Worm (Caenorhabditis elegans) whole organism, L1 larva: ENCODE measurements around the gene ceh-39.

Source experiments
- C16A3.4 ChIP-seq: fragments of 150-350 bp; optimal IDR thresholded peaks from 2 replicates; lab custom pipeline; 2014; ENCODE audit warnings: missing biosample characterization, missing genetic modification characterization
- F16B12.6 ChIP-seq: fragments of 150-350 bp; optimal IDR thresholded peaks from 2 replicates; lab custom pipeline; 2014; ENCODE audit warnings: missing biosample characterization, missing genetic modification characterization
- aha-1 ChIP-seq: fragments of 150-350 bp; optimal IDR thresholded peaks from 2 replicates; lab custom pipeline; 2014; ENCODE audit warnings: missing biosample characterization, missing genetic modification characterization
- ceh-63 ChIP-seq: fragments of 200-800 bp; sonication (Bioruptor generic); optimal IDR thresholded peaks from 2 replicates; lab custom pipeline; 2018; ENCODE audit warnings: mild to moderate bottlenecking, missing genetic modification characterization, missing compliant biosample characterization
- ceh-8 ChIP-seq: fragments of 200-800 bp; sonication (Bioruptor generic); optimal IDR thresholded peaks from 2 replicates; lab custom pipeline; 2018; ENCODE audit warnings: mild to moderate bottlenecking, missing genetic modification characterization, moderate library complexity, missing compliant biosample characterization
- ceh-82 ChIP-seq, 3 experiments: fragments of 150-350 bp in 1 of 3; sonication (generic microtip) in 2 of 3; optimal IDR thresholded peaks; 2 replicates each; lab custom pipeline; 2014 to 2017; ENCODE audit warnings: missing biosample characterization in 3 of 3, missing genetic modification characterization in 3 of 3
- ceh-88 ChIP-seq: fragments of 200-800 bp; sonication (Bioruptor generic); IDR thresholded peaks from 2 replicates; pipeline ENCODE4 v1.3.6; 2022; ENCODE audit warnings: missing genetic modification characterization, missing compliant biosample characterization
- ceh-90 ChIP-seq: sonication (generic microtip); optimal IDR thresholded peaks from 2 replicates; lab custom pipeline; 2016; ENCODE audit warnings: missing genetic modification characterization, missing compliant biosample characterization
- dpl-1 ChIP-seq, 3 experiments: fragments of 150-350 bp in 2 of 3; sonication (generic microtip) in 1 of 3; optimal IDR thresholded peaks; 2 replicates each; lab custom pipeline; 2014 to 2017; ENCODE audit warnings: missing biosample characterization in 3 of 3, missing genetic modification characterization in 3 of 3, missing genetic modification reagents in 3 of 3
- efl-1 ChIP-seq, 4 experiments: fragments of 150-350 bp; optimal IDR thresholded peaks in 3 of 4; peaks in 1 of 4; 1 replicate in 1 of 4; 2 replicates in 3 of 4; lab custom pipeline; 2014; ENCODE audit warnings: missing biosample characterization in 2 of 4, missing genetic modification characterization in 2 of 4, missing genetic modification reagents in 2 of 4
- egl-13 ChIP-seq: sonication (generic microtip); optimal IDR thresholded peaks from 2 replicates; lab custom pipeline; 2016; ENCODE audit warnings: missing genotype, missing genetic modification reagents, missing genetic modification characterization, missing compliant biosample characterization
- egl-27 ChIP-seq, 2 experiments: fragments of 150-350 bp in 1 of 2; sonication (generic microtip); optimal IDR thresholded peaks; 3 replicates each; lab custom pipeline; 2017 to 2018; ENCODE audit warnings: missing biosample characterization in 2 of 2, missing genetic modification characterization in 2 of 2, missing genetic modification reagents in 2 of 2
- elt-3 ChIP-seq, 6 experiments: fragments of 150-350 bp in 1 of 6; sonication (generic microtip); optimal IDR thresholded peaks; 2 replicates each; lab custom pipeline; 2017 to 2018; ENCODE audit warnings: missing biosample characterization in 6 of 6, missing genetic modification characterization in 6 of 6, inconsistent platforms in 1 of 6
- ets-5 ChIP-seq: fragments of 200-800 bp; sonication (Bioruptor generic); IDR thresholded peaks from 2 replicates; pipeline ENCODE4 v1.3.6; 2022; ENCODE audit warnings: missing genetic modification characterization, missing compliant biosample characterization
- fkh-10 ChIP-seq: sonication (generic microtip); optimal IDR thresholded peaks from 2 replicates; lab custom pipeline; 2017; ENCODE audit warnings: missing biosample characterization, missing genetic modification reagents, missing genetic modification characterization
- fkh-4 ChIP-seq: sonication (generic microtip); optimal IDR thresholded peaks from 2 replicates; lab custom pipeline; 2016; ENCODE audit warnings: missing compliant biosample characterization, missing genetic modification characterization, borderline replicate concordance
- hlh-17 ChIP-seq: fragments of 200-800 bp; sonication (Bioruptor generic); optimal IDR thresholded peaks from 2 replicates; lab custom pipeline; 2018; ENCODE audit warnings: missing genetic modification characterization, mild to moderate bottlenecking, missing compliant biosample characterization, moderate library complexity, borderline replicate concordance
- hlh-4 ChIP-seq: sonication (generic microtip); optimal IDR thresholded peaks from 2 replicates; lab custom pipeline; 2016; ENCODE audit warnings: mild to moderate bottlenecking, missing genetic modification characterization, missing compliant biosample characterization
- hpl-2 ChIP-seq: fragments of 150-350 bp; optimal IDR thresholded peaks from 2 replicates; lab custom pipeline; 2014; ENCODE audit warnings: missing biosample characterization, missing genetic modification reagents, missing genetic modification characterization
- isw-1 ChIP-seq: fragments of 200-800 bp; sonication (Bioruptor generic); IDR thresholded peaks from 2 replicates; pipeline ENCODE4 v1.3.6; 2022; ENCODE audit warnings: missing genetic modification characterization, missing compliant biosample characterization
- jun-1 ChIP-seq: fragments of 150-350 bp; optimal IDR thresholded peaks from 2 replicates; lab custom pipeline; 2014; ENCODE audit warnings: missing biosample characterization, missing genetic modification reagents, missing genetic modification characterization
- lin-35 ChIP-seq, 2 experiments: fragments of 150-350 bp; optimal IDR thresholded peaks; 2 replicates each; lab custom pipeline; 2014; ENCODE audit warnings: missing biosample characterization in 2 of 2, missing genetic modification characterization in 2 of 2, missing genetic modification reagents in 2 of 2
- lir-3 ChIP-seq: sonication (generic microtip); optimal IDR thresholded peaks from 2 replicates; lab custom pipeline; 2016; ENCODE audit warnings: mild to moderate bottlenecking, missing genetic modification characterization, moderate library complexity, missing compliant biosample characterization; ENCODE audit not compliant: poor library complexity
- lsy-2 ChIP-seq, 2 experiments: fragments of 150-350 bp; optimal IDR thresholded peaks; 2 replicates each; lab custom pipeline; 2014; ENCODE audit warnings: missing biosample characterization in 2 of 2, missing genetic modification characterization in 2 of 2
- mab-9 ChIP-seq: fragments of 200-800 bp; sonication (Bioruptor generic); IDR thresholded peaks from 2 replicates; pipeline ENCODE4 v1.3.6; 2022; ENCODE audit warnings: missing genetic modification reagents, missing genetic modification characterization, missing compliant biosample characterization
- mdl-1 ChIP-seq, 2 experiments: fragments of 150-350 bp; optimal IDR thresholded peaks; 2 replicates each; lab custom pipeline; 2014 to 2017; ENCODE audit warnings: missing biosample characterization in 2 of 2, missing genetic modification characterization in 2 of 2, inconsistent platforms in 1 of 2
- mef-2 ChIP-seq: fragments of 150-350 bp; optimal IDR thresholded peaks from 2 replicates; lab custom pipeline; 2014; ENCODE audit warnings: missing biosample characterization, missing genetic modification characterization
- mep-1 ChIP-seq: fragments of 150-350 bp; optimal IDR thresholded peaks from 2 replicates; lab custom pipeline; 2014; ENCODE audit warnings: missing biosample characterization, missing genetic modification characterization
- nhr-19 ChIP-seq: fragments of 200-800 bp; sonication (Bioruptor generic); conservative IDR thresholded peaks from 2 replicates; pipeline ENCODE4 v1.3.6; 2022; ENCODE audit warnings: missing genetic modification characterization, missing compliant biosample characterization
- nhr-237 ChIP-seq: fragments of 150-350 bp; optimal IDR thresholded peaks from 2 replicates; lab custom pipeline; 2014; ENCODE audit warnings: missing biosample characterization, missing genetic modification characterization
- nhr-28 ChIP-seq: fragments of 150-350 bp; optimal IDR thresholded peaks from 2 replicates; lab custom pipeline; 2014; ENCODE audit warnings: missing biosample characterization, missing genetic modification characterization
- nhr-71 ChIP-seq: sonication (generic microtip); optimal IDR thresholded peaks from 2 replicates; lab custom pipeline; 2016; ENCODE audit warnings: mild to moderate bottlenecking, missing genetic modification characterization, moderate library complexity, missing compliant biosample characterization
- nhr-84 ChIP-seq: sonication (generic microtip); optimal IDR thresholded peaks from 2 replicates; lab custom pipeline; 2017; ENCODE audit warnings: missing biosample characterization, missing genetic modification characterization
- nhr-85 ChIP-seq: sonication (generic microtip); peaks from one replicate; lab custom pipeline; 2016; ENCODE audit warnings: missing genetic modification characterization, inconsistent platforms, missing compliant biosample characterization
- pax-3 ChIP-seq: fragments of 200-800 bp; sonication (Bioruptor generic); optimal IDR thresholded peaks from 2 replicates; lab custom pipeline; 2018; ENCODE audit warnings: mild to moderate bottlenecking, missing genetic modification characterization, moderate library complexity, missing compliant biosample characterization
- pqm-1 ChIP-seq: sonication (generic microtip); optimal IDR thresholded peaks from 3 replicates; lab custom pipeline; 2017; ENCODE audit warnings: missing biosample characterization, missing genetic modification characterization
- skn-1 ChIP-seq: fragments of 150-350 bp; optimal IDR thresholded peaks from 2 replicates; lab custom pipeline; 2014; ENCODE audit warnings: missing biosample characterization, missing genetic modification characterization
- snu-23 ChIP-seq: sonication (generic microtip); optimal IDR thresholded peaks from 2 replicates; lab custom pipeline; 2016; ENCODE audit warnings: missing genetic modification characterization, missing compliant biosample characterization
- sox-4 ChIP-seq: sonication (generic microtip); optimal IDR thresholded peaks from 2 replicates; lab custom pipeline; 2016; ENCODE audit warnings: missing genetic modification characterization, missing compliant biosample characterization
- sup-37 ChIP-seq: fragments of 200-800 bp; sonication (Bioruptor generic); optimal IDR thresholded peaks from 2 replicates; lab custom pipeline; 2018; ENCODE audit warnings: mild to moderate bottlenecking, missing genetic modification characterization, missing compliant biosample characterization
- tbx-2 ChIP-seq: sonication (generic microtip); optimal IDR thresholded peaks from 2 replicates; lab custom pipeline; 2016; ENCODE audit warnings: missing genetic modification characterization, missing compliant biosample characterization
- tlp-1 ChIP-seq: fragments of 150-350 bp; optimal IDR thresholded peaks from 2 replicates; lab custom pipeline; 2014; ENCODE audit warnings: missing biosample characterization, missing genetic modification characterization
- unc-62 ChIP-seq: fragments of 150-350 bp; optimal IDR thresholded peaks from 2 replicates; lab custom pipeline; 2014; ENCODE audit warnings: missing biosample characterization, missing genetic modification reagents, missing genetic modification characterization
- unc-86 ChIP-seq: sonication (generic microtip); optimal IDR thresholded peaks from 2 replicates; lab custom pipeline; 2016; ENCODE audit warnings: missing genetic modification characterization, missing compliant biosample characterization
- unc-98 ChIP-seq: fragments of 200-800 bp; sonication (Bioruptor generic); IDR thresholded peaks from 2 replicates; pipeline ENCODE4 v1.3.6; 2022; ENCODE audit warnings: missing genetic modification characterization, missing compliant biosample characterization
- vab-15 ChIP-seq: sonication (generic microtip); optimal IDR thresholded peaks from 2 replicates; lab custom pipeline; 2017; ENCODE audit warnings: missing genotype, mild to moderate bottlenecking, missing genetic modification characterization, missing compliant biosample characterization
- xbp-1 ChIP-seq: sonication (generic microtip); optimal IDR thresholded peaks from 2 replicates; lab custom pipeline; 2016; ENCODE audit warnings: missing genetic modification characterization, missing compliant biosample characterization
- zag-1 ChIP-seq: fragments of 150-350 bp; optimal IDR thresholded peaks from 2 replicates; lab custom pipeline; 2014; ENCODE audit warnings: missing biosample characterization, missing genetic modification characterization
- zip-4 ChIP-seq: fragments of 200-800 bp; sonication (Bioruptor generic); optimal IDR thresholded peaks from 2 replicates; lab custom pipeline; 2018; ENCODE audit warnings: mild to moderate bottlenecking, missing genetic modification characterization, moderate library complexity, missing compliant biosample characterization
- ztf-11 ChIP-seq, 2 experiments: sonication (generic microtip); optimal IDR thresholded peaks; 2 replicates each; lab custom pipeline; 2016 to 2017; ENCODE audit warnings: missing genetic modification characterization in 2 of 2, missing biosample characterization in 1 of 2, missing compliant biosample characterization in 1 of 2

The ceh-39 gene

ce11 chrX:1845493-1845892, 10.5 kb downstream of the ceh-39 start, which contains the start of gene T26C11.4 (continued):
- TF ChIP-seq nhr-84 (tag; lab: Kevin White, UChicago) (no peak), vab-15 (tag; lab: Kevin White, UChicago) (no peak), sup-37 (GFP tag; lab: Kevin White, UChicago) (no peak), tbx-2 (tag; lab: Kevin White, UChicago) (peak; percentile 8), zag-1 (tag; lab: Kevin White, UChicago) (no peak), skn-1 (tag; lab: Kevin White, UChicago) (peak; percentile 54), lsy-2 (tag; optimal IDR thresholded peaks at IDR 0.05; lab: Kevin White, UChicago) (peak; percentile 24 to 29), nhr-71 (tag; lab: Kevin White, UChicago) (peak; percentile 36), xbp-1 (tag; lab: Kevin White, UChicago) (peak; percentile 3), egl-27 (tag; optimal IDR thresholded peaks at IDR 0.05; lab: Kevin White, UChicago) (no peak), aha-1 (tag; lab: Kevin White, UChicago) (no peak), ceh-63 (GFP tag; lab: Kevin White, UChicago) (no peak), elt-3 (tag; optimal IDR thresholded peaks at IDR 0.05; lab: Kevin White, UChicago) (no peak), pqm-1 (tag; lab: Kevin White, UChicago) (no peak), nhr-237 (tag; lab: Kevin White, UChicago) (no peak), nhr-19 (no peak), dpl-1 (GFP tag; optimal IDR thresholded peaks at IDR 0.05; lab: Kevin White, UChicago) (peak; percentile 67 to 77 (median 72)), ceh-82 (tag; optimal IDR thresholded peaks at IDR 0.05; lab: Kevin White, UChicago) (peak in 1 of 3 experiments; percentile 38), fkh-4 (tag; lab: Kevin White, UChicago) (no peak), C16A3.4 (tag; lab: Kevin White, UChicago) (no peak), ceh-8 (GFP tag; lab: Kevin White, UChicago) (no peak), mdl-1 (tag; optimal IDR thresholded peaks at IDR 0.05; lab: Kevin White, UChicago) (no peak), zip-4 (GFP tag; lab: Kevin White, UChicago) (no peak), pax-3 (tag; lab: Kevin White, UChicago) (no peak), lir-3 (no peak)

- TF ChIP-seq snu-23 (GFP tag; lab: Kevin White, UChicago) (peak; percentile 63), ztf-11 (tag; optimal IDR thresholded peaks at IDR 0.05; lab: Kevin White, UChicago) (peak in 1 of 2 experiments; percentile 36), unc-86 (no peak), efl-1 (optimal IDR thresholded peaks at IDR 0.05; lab: Kevin White, UChicago) (peak in 1 of 2 experiments; percentile 21), efl-1 (GFP tag; optimal IDR thresholded peaks at IDR 0.05 in 1 of 2; lab: Kevin White, UChicago) (no peak), ceh-8 (GFP tag; lab: Kevin White, UChicago) (no peak), zag-1 (tag; lab: Kevin White, UChicago) (no peak), tlp-1 (tag; lab: Kevin White, UChicago) (no peak), mep-1 (tag; lab: Kevin White, UChicago) (no peak), mef-2 (tag; lab: Kevin White, UChicago) (no peak), hpl-2 (GFP tag; lab: Kevin White, UChicago) (no peak), unc-98 (no peak), lir-3 (no peak), ets-5 (GFP tag; lab: Robert Waterston, UW) (no peak), vab-15 (tag; lab: Kevin White, UChicago) (no peak), lin-35 (GFP tag; optimal IDR thresholded peaks at IDR 0.05; lab: Kevin White, UChicago) (peak in 1 of 2 experiments; percentile 64), F16B12.6 (tag; lab: Kevin White, UChicago) (no peak), pax-3 (tag; lab: Kevin White, UChicago) (peak; percentile 51), ceh-90 (tag; lab: Kevin White, UChicago) (no peak), nhr-85 (tag; lab: Kevin White, UChicago) (no peak), nhr-28 (tag; lab: Kevin White, UChicago) (no peak), nhr-71 (tag; lab: Kevin White, UChicago) (peak; percentile 62), hlh-4 (tag; lab: Kevin White, UChicago) (no peak), hlh-17 (GFP tag; lab: Kevin White, UChicago) (no peak), lsy-2 (tag; optimal IDR thresholded peaks at IDR 0.05; lab: Kevin White, UChicago) (peak in 1 of 2 experiments; percentile 16), ceh-88 (GFP tag; lab: Robert Waterston, UW) (no peak), jun-1 (no peak), egl-13 (tag; lab: Kevin White, UChicago) (peak; percentile 11), mab-9 (GFP tag; lab: Robert Waterston, UW) (no peak), sox-4 (tag; lab: Kevin White, UChicago) (peak; percentile 6), unc-62 (GFP tag; lab: Kevin White, UChicago) (no peak), fkh-10 (no peak), isw-1 (GFP tag; lab: Robert Waterston, UW) (no peak)
These were observed 18.3 kb downstream of the ceh-39 start for ce11 chrX:1837703-1838102.
